Worm (Caenorhabditis elegans): ENCODE results near the gene ebp-2.
A peak's percentile ranks its signal among the peaks of the same experiment; 100 is the strongest.

The ebp-2 gene

DNA sequence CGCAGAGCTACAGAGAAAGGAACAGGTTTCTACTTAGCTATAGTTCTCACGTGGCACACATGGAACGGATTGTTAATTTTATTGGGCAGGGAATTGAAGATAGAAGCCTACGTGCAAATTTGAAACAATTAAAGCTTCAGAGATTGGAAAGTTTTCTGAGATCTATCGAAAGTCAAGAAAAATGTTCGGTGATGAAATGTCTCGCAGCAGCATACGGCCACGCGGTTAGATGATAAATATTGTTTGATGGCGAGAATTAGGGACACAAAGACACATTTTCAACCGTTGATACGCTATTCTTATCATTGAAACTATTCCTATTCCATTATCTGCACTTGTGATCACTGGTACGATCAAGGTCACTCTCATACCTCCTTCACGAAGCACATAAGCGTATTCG is 30.0 kb downstream of the ebp-2 start (continued):
- peak; percentile 55 for TF ChIP-seq nhr-48 (tag; optimal IDR thresholded peaks at IDR 0.05)
- peak; percentile 71 for TF ChIP-seq pqm-1 (tag; optimal IDR thresholded peaks at IDR 0.05)
- peak; percentile 98 for TF ChIP-seq mxl-3 (GFP tag; optimal IDR thresholded peaks at IDR 0.05)
- TF ChIP-seq aha-1 (tag), result peak; percentile 99
- peak; percentile 64 for TF ChIP-seq dve-1 (tag; optimal IDR thresholded peaks at IDR 0.05; ENCODE audit: insufficient read depth)

DNA sequence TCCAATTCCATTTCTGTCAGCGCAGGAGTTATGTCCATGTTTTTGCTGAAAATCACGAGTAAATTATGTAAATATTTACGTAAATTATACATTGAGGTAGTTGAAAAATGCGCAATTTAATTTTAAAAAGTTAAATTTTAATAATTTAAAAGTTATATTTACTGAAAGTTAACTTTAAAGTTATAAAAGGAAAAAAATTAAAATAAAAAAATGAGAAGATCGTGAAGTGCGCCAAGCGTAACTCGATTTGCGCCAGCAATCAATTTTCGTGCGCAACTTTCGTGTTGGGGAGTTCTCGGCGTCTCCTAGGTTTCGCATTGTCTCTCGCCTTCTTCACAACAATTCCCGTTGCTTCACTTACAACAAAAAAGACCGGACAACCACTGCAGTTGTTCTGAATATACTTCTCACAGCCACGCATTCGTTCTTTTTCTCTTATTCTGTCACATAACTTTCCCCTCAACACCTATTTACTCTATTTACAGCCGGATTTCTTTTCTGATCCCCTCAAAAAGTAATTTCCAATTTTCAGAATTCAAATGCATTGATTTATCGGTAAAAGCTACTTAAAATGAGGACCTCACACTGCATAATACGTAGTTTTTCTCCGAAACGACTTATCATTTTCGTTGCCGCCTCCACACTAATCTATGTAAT is 31.1 kb downstream of the ebp-2 start, which contains the start of the genes metl-1 and W02B12.11:
metl-1 (minus strand) TSS at position 51 of the 657 bp plus-strand sequence.
W02B12.11 (plus strand) TSS at position 337 of the 657 bp plus-strand sequence.
- TF ChIP-seq ceh-62 (tag; optimal IDR thresholded peaks at IDR 0.05), result no peak
- TF ChIP-seq F44E2.7 (GFP tag; IDR thresholded peaks at IDR 0.05), result no peak
- TF ChIP-seq ceh-32 (tag; optimal IDR thresholded peaks at IDR 0.05; ENCODE audit: poor library complexity), result no peak
- no peak for TF ChIP-seq nhr-77 (tag; optimal IDR thresholded peaks at IDR 0.05)
- peak; percentile 75 for TF ChIP-seq arid-1 (GFP tag; conservative IDR thresholded peaks at IDR 0.05)
- TF ChIP-seq mxl-3 (GFP tag; optimal IDR thresholded peaks at IDR 0.05), result peak; percentile 24
- no peak for TF ChIP-seq skn-1 (tag; optimal IDR thresholded peaks at IDR 0.05)
- no peak for TF ChIP-seq dmd-9 (GFP tag; IDR thresholded peaks at IDR 0.05)
- TF ChIP-seq daf-16 (GFP tag; optimal IDR thresholded peaks at IDR 0.05), result peak in 1 of 2 experiments; percentile 35
- peak; percentile 79 for TF ChIP-seq daf-16 (tag; optimal IDR thresholded peaks at IDR 0.05)
- peak; percentile 82 for TF ChIP-seq dpl-1 (GFP tag; optimal IDR thresholded peaks at IDR 0.05)
- TF ChIP-seq madf-5 (GFP tag; IDR thresholded peaks at IDR 0.05), result no peak
- TF ChIP-seq tag-97 (GFP tag; IDR thresholded peaks at IDR 0.05), result no peak
- no peak for TF ChIP-seq ZK546.5 (tag; optimal IDR thresholded peaks at IDR 0.05)
- TF ChIP-seq ZK337.2 (GFP tag; IDR thresholded peaks at IDR 0.05), result no peak
- TF ChIP-seq nhr-111 (GFP tag; optimal IDR thresholded peaks at IDR 0.05), result no peak
- TF ChIP-seq nhr-76 (tag; optimal IDR thresholded peaks at IDR 0.05), result no peak
- TF ChIP-seq nhr-28 (tag; optimal IDR thresholded peaks at IDR 0.05), result no peak
- TF ChIP-seq lim-7 (GFP tag; IDR thresholded peaks at IDR 0.05), result peak; percentile 60; the same call in 1 of the 2 replicates
- no peak for TF ChIP-seq ceh-20 (GFP tag; IDR thresholded peaks at IDR 0.05)
- TF ChIP-seq Y105C5A.15 (GFP tag; IDR thresholded peaks at IDR 0.05), result no peak
- TF ChIP-seq ceh-82 (tag; optimal IDR thresholded peaks at IDR 0.05), result no peak
- TF ChIP-seq nhr-237 (tag; optimal IDR thresholded peaks at IDR 0.05), result no peak
- TF ChIP-seq Y5F2A.4 (GFP tag; optimal IDR thresholded peaks at IDR 0.05), result no peak
- TF ChIP-seq unc-62 (GFP tag; optimal IDR thresholded peaks at IDR 0.05 in 1 of 2), result peak in 1 of 2 experiments; percentile 88
- TF ChIP-seq unc-62 (tag; optimal IDR thresholded peaks at IDR 0.05), result no peak
- no peak for TF ChIP-seq daf-12 (tag; optimal IDR thresholded peaks at IDR 0.05)
- peak; percentile 37; the same call in 1 of the 2 replicates for TF ChIP-seq php-3 (GFP tag; IDR thresholded peaks at IDR 0.05)
- no peak for TF ChIP-seq snpc-4 (tag; optimal IDR thresholded peaks at IDR 0.05)
- TF ChIP-seq lsy-2 (tag; optimal IDR thresholded peaks at IDR 0.05), result peak; percentile 52 to 90
- TF ChIP-seq attf-4 (tag; optimal IDR thresholded peaks at IDR 0.05), result no peak
- TF ChIP-seq zfp-3 (GFP tag; conservative IDR thresholded peaks at IDR 0.05), result 0 out of 2 replicates have a peak, but pooled peaks have one; percentile 44
- TF ChIP-seq F37D6.2 (tag; optimal IDR thresholded peaks at IDR 0.05), result peak; percentile 45
- TF ChIP-seq lin-39 (tag; optimal IDR thresholded peaks at IDR 0.05), result no peak
- TF ChIP-seq duxl-1 (tag; optimal IDR thresholded peaks at IDR 0.05; ENCODE audit: poor library complexity), result peak; percentile 88
- peak; percentile 31 for TF ChIP-seq aha-1 (tag)
- no peak for TF ChIP-seq zip-11 (GFP tag; IDR thresholded peaks at IDR 0.05)
- TF ChIP-seq aly-2 (tag; optimal IDR thresholded peaks at IDR 0.05), result no peak
- TF ChIP-seq sdz-12 (GFP tag; optimal IDR thresholded peaks at IDR 0.05), result no peak
- TF ChIP-seq mdt-29 (GFP tag; IDR thresholded peaks at IDR 0.05), result no peak
- peak; percentile 68 for TF ChIP-seq nhr-6 (tag; optimal IDR thresholded peaks at IDR 0.05)
- peak; percentile 66 for TF ChIP-seq lin-1 (GFP tag; IDR thresholded peaks at IDR 0.05)
- peak; percentile 83 for TF ChIP-seq rbr-2 (tag; optimal IDR thresholded peaks at IDR 0.05)
- no peak for TF ChIP-seq ztf-11 (tag; optimal IDR thresholded peaks at IDR 0.05)
- TF ChIP-seq lin-15B (tag; optimal IDR thresholded peaks at IDR 0.05), result no peak
- 0 out of 2 replicates have a peak, but pooled peaks have one; percentile 66 for TF ChIP-seq saeg-2 (GFP tag; IDR thresholded peaks at IDR 0.05)
- TF ChIP-seq hmg-1.1 (GFP tag; IDR thresholded peaks at IDR 0.05), result peak; percentile 87

Measured in whole organism, L4 larva.